Fruit fly (Drosophila melanogaster) whole organism, embryonic: ENCODE measurements around the gene xmas.
A peak's percentile ranks its signal among the peaks of the same experiment; 100 is the strongest.

Experiments
- Bdp1 ChIP-seq: fragments of 200-800 bp; sonication (Bioruptor generic); optimal IDR thresholded peaks from 3 replicates; lab custom pipeline; 2016; ENCODE audit warnings: missing biosample characterization, missing genetic modification characterization
- Bgb ChIP-seq: fragments of 200-800 bp; sonication (Bioruptor generic); IDR thresholded peaks from 2 replicates; pipeline ENCODE4 v1.3.6; 2022; ENCODE audit warnings: missing biosample characterization, missing genetic modification characterization; ENCODE audit not compliant: partially characterized antibody
- CG10147 ChIP-seq: fragments of 200-800 bp; sonication (Bioruptor generic); optimal IDR thresholded peaks from 2 replicates; lab custom pipeline; 2019; ENCODE audit warnings: missing biosample characterization, mild to moderate bottlenecking, missing genetic modification characterization, moderate library complexity
- CG10321 ChIP-seq: fragments of 200-800 bp; sonication (Bioruptor generic); IDR thresholded peaks from 2 replicates; pipeline ENCODE4 v1.3.6; 2022; ENCODE audit warnings: missing biosample characterization, missing genetic modification characterization
- CG14014 ChIP-seq: fragments of 200-800 bp; sonication (Bioruptor generic); IDR thresholded peaks from 2 replicates; pipeline ENCODE4 v1.3.6; 2022; ENCODE audit warnings: missing biosample characterization, missing genetic modification characterization
- CG1603 ChIP-seq: fragments of 200-800 bp; sonication (Bioruptor generic); optimal IDR thresholded peaks from 2 replicates; lab custom pipeline; 2019; ENCODE audit warnings: missing biosample characterization, mild to moderate bottlenecking, missing genetic modification characterization, moderate library complexity
- CG16813 ChIP-seq: fragments of 200-800 bp; sonication (Bioruptor generic); IDR thresholded peaks from 3 replicates; pipeline ENCODE4 v1.3.6; 2022; ENCODE audit warnings: missing biosample characterization, missing genetic modification characterization; ENCODE audit not compliant: partially characterized antibody
- CG16863 ChIP-seq: fragments of 200-800 bp; sonication (Bioruptor generic); optimal IDR thresholded peaks from 3 replicates; lab custom pipeline; 2016; ENCODE audit warnings: missing biosample characterization, missing genetic modification characterization
- CG17186 ChIP-seq: fragments of 200-800 bp; sonication (Bioruptor generic); optimal IDR thresholded peaks from 3 replicates; lab custom pipeline; 2017; ENCODE audit warnings: missing biosample characterization, missing genetic modification reagents, missing genetic modification characterization
- CG17612 ChIP-seq: fragments of 200-800 bp; sonication (Bioruptor generic); IDR thresholded peaks from 2 replicates; pipeline ENCODE4 v1.3.6; 2022; ENCODE audit warnings: missing biosample characterization, missing genetic modification characterization
- CG17802 ChIP-seq: fragments of 200-800 bp; sonication (Bioruptor generic); optimal IDR thresholded peaks from 2 replicates; lab custom pipeline; 2018; ENCODE audit warnings: missing biosample characterization, mild to moderate bottlenecking, missing genetic modification characterization, moderate library complexity
- CG18599 ChIP-seq: fragments of 200-800 bp; sonication (Bioruptor generic); optimal IDR thresholded peaks from 3 replicates; lab custom pipeline; 2017; ENCODE audit warnings: missing biosample characterization, missing genetic modification characterization, mild to moderate bottlenecking, moderate library complexity, missing genetic modification reagents
- CG18619 ChIP-seq: fragments of 200-800 bp; sonication (Bioruptor generic); optimal IDR thresholded peaks from 3 replicates; lab custom pipeline; 2017; ENCODE audit warnings: missing biosample characterization, mild to moderate bottlenecking, missing genetic modification characterization
- CG3281 ChIP-seq: fragments of 200-800 bp; sonication (Bioruptor generic); optimal IDR thresholded peaks from 3 replicates; lab custom pipeline; 2017; ENCODE audit warnings: missing biosample characterization, mild to moderate bottlenecking, missing genetic modification characterization
- CG33557 ChIP-seq: fragments of 200-800 bp; sonication (Bioruptor generic); optimal IDR thresholded peaks from 2 replicates; lab custom pipeline; 2019; ENCODE audit warnings: missing biosample characterization, mild to moderate bottlenecking, missing genetic modification characterization, moderate library complexity
- CG34224 ChIP-seq: fragments of 200-800 bp; sonication (Bioruptor generic); IDR thresholded peaks from 3 replicates; pipeline ENCODE4 v1.3.6; 2022; ENCODE audit warnings: missing biosample characterization, missing genetic modification characterization; ENCODE audit not compliant: partially characterized antibody
- CG4282 ChIP-seq: fragments of 200-800 bp; sonication (Bioruptor generic); optimal IDR thresholded peaks from 2 replicates; lab custom pipeline; 2016; ENCODE audit warnings: missing biosample characterization, missing genetic modification characterization
- CG5245 ChIP-seq: fragments of 200-800 bp; sonication (Bioruptor generic); optimal IDR thresholded peaks from 3 replicates; lab custom pipeline; 2016; ENCODE audit warnings: missing biosample characterization, missing genetic modification characterization
- CG7963 ChIP-seq: fragments of 200-800 bp; sonication (Bioruptor generic); IDR thresholded peaks from 3 replicates; pipeline ENCODE4 v1.3.6; 2022; ENCODE audit warnings: missing biosample characterization, missing genetic modification characterization; ENCODE audit not compliant: partially characterized antibody
- CkIIα-i1 ChIP-seq: fragments of 200-800 bp; sonication (Bioruptor generic); IDR thresholded peaks from 2 replicates; pipeline ENCODE4 v1.3.6; 2022; ENCODE audit warnings: missing biosample characterization, missing genetic modification characterization
- Dek ChIP-seq: fragments of 200-800 bp; sonication (Bioruptor generic); optimal IDR thresholded peaks from 3 replicates; lab custom pipeline; 2019; ENCODE audit warnings: missing biosample characterization, mild to moderate bottlenecking, missing genetic modification characterization, moderate library complexity
- E2f2 ChIP-seq: fragments of 200-800 bp; sonication (Bioruptor generic); IDR thresholded peaks from 2 replicates; pipeline ENCODE4 v1.3.6; 2022; ENCODE audit warnings: missing biosample characterization, missing genetic modification characterization
- Gug ChIP-seq: fragments of 200-800 bp; sonication (Bioruptor generic); IDR thresholded peaks from 4 replicates; pipeline ENCODE4 v1.3.6; 2022; ENCODE audit warnings: missing biosample characterization, missing genetic modification characterization
- H2.0 ChIP-seq: fragments of 200-800 bp; sonication (Bioruptor generic); IDR thresholded peaks from 2 replicates; pipeline ENCODE4 v1.3.6; 2022; ENCODE audit warnings: missing biosample characterization, missing genetic modification characterization
- Jarid2 ChIP-seq: fragments of 200-800 bp; sonication (Bioruptor generic); optimal IDR thresholded peaks from 3 replicates; lab custom pipeline; 2017; ENCODE audit warnings: mild to moderate bottlenecking, missing biosample characterization, missing genetic modification reagents, missing genetic modification characterization
- MBD-R2 ChIP-seq: fragments of 200-800 bp; sonication (Bioruptor generic); IDR thresholded peaks from 2 replicates; pipeline ENCODE4 v1.3.6; 2022; ENCODE audit warnings: missing biosample characterization, missing genetic modification characterization
- Sox100B ChIP-seq: fragments of 200-800 bp; sonication (Bioruptor generic); optimal IDR thresholded peaks from 3 replicates; lab custom pipeline; 2018; ENCODE audit warnings: missing biosample characterization, mild to moderate bottlenecking, missing genetic modification characterization
- bbx ChIP-seq: fragments of 200-800 bp; sonication (Bioruptor generic); IDR thresholded peaks from 2 replicates; pipeline ENCODE4 v1.3.6; 2022; ENCODE audit warnings: missing biosample characterization, missing genetic modification characterization; ENCODE audit not compliant: partially characterized antibody
- cad ChIP-seq: fragments of >200 bp; optimal IDR thresholded peaks from 2 replicates; lab custom pipeline; 2017; ENCODE audit warnings: missing biosample characterization, missing genetic modification characterization
- ci ChIP-seq: fragments of 200-800 bp; sonication (Bioruptor generic); IDR thresholded peaks from 3 replicates; pipeline ENCODE4 v1.3.6; 2022; ENCODE audit warnings: missing biosample characterization, missing genetic modification characterization
- dati ChIP-seq: fragments of 200-800 bp; sonication (Bioruptor generic); IDR thresholded peaks from 2 replicates; pipeline ENCODE4 v1.3.6; 2022; ENCODE audit warnings: missing biosample characterization, missing genetic modification characterization
- dmrt99B ChIP-seq: fragments of 200-800 bp; sonication (Bioruptor generic); optimal IDR thresholded peaks from 2 replicates; lab custom pipeline; 2018; ENCODE audit warnings: missing biosample characterization, mild to moderate bottlenecking, missing genetic modification characterization, moderate library complexity
- en ChIP-seq: fragments of 200-800 bp; sonication (Bioruptor generic); optimal IDR thresholded peaks from 2 replicates; lab custom pipeline; 2016; ENCODE audit warnings: missing biosample characterization, missing genetic modification characterization
- gcm ChIP-seq: fragments of 200-800 bp; sonication (Bioruptor generic); optimal IDR thresholded peaks from 2 replicates; lab custom pipeline; 2019; ENCODE audit warnings: missing biosample characterization, mild to moderate bottlenecking, missing genetic modification characterization, moderate library complexity
- grn ChIP-seq: fragments of 200-800 bp; sonication (Bioruptor generic); optimal IDR thresholded peaks from 3 replicates; lab custom pipeline; 2017; ENCODE audit warnings: missing biosample characterization, missing genetic modification characterization
- gro ChIP-seq: fragments of 200-800 bp; sonication (Bioruptor generic); optimal IDR thresholded peaks from 2 replicates; lab custom pipeline; 2016; ENCODE audit warnings: missing biosample characterization, missing genetic modification characterization
- hth ChIP-seq: fragments of >200 bp; optimal IDR thresholded peaks from 2 replicates; lab custom pipeline; 2017; ENCODE audit warnings: inconsistent platforms
- ken ChIP-seq: fragments of 200-800 bp; sonication (Bioruptor generic); IDR thresholded peaks from 3 replicates; pipeline ENCODE4 v1.3.6; 2022; ENCODE audit warnings: missing biosample characterization, missing genetic modification characterization
- nom ChIP-seq: fragments of 200-800 bp; sonication (Bioruptor generic); optimal IDR thresholded peaks from 2 replicates; lab custom pipeline; 2017; ENCODE audit warnings: missing biosample characterization, missing genetic modification characterization, mild to moderate bottlenecking, moderate library complexity, missing genetic modification reagents
- otp ChIP-seq: fragments of 200-800 bp; sonication (Bioruptor generic); IDR thresholded peaks from 3 replicates; pipeline ENCODE4, ENCODE4 v1.3.6; 2022; ENCODE audit warnings: missing biosample characterization, missing genetic modification characterization
- pan ChIP-seq, 4 experiments: fragments of >200 bp in 3 of 4; fragments of 200-800 bp in 1 of 4; sonication (Bioruptor generic) in 1 of 4; optimal IDR thresholded peaks in 3 of 4; IDR thresholded peaks in 1 of 4; 2 replicates each; pipeline versions ENCODE4 v1.3.6 to Lab custom; 2017 to 2022; ENCODE audit warnings: missing biosample characterization in 2 of 4, missing genetic modification characterization in 2 of 4, mixed read lengths in 1 of 4
- pho ChIP-seq: fragments of 200-800 bp; sonication (Bioruptor generic); optimal IDR thresholded peaks from 2 replicates; lab custom pipeline; 2016; ENCODE audit warnings: missing biosample characterization, missing genetic modification characterization
- slbo ChIP-seq: fragments of 200-800 bp; sonication (Bioruptor generic); IDR thresholded peaks from 2 replicates; pipeline ENCODE4 v1.3.6; 2022; ENCODE audit warnings: missing biosample characterization, missing genetic modification characterization
- sna ChIP-seq: fragments of 200-800 bp; sonication (Bioruptor generic); IDR thresholded peaks from 2 replicates; pipeline ENCODE4 v1.3.6; 2022; ENCODE audit warnings: missing biosample characterization, missing genetic modification characterization; ENCODE audit not compliant: partially characterized antibody
- tgo ChIP-seq: fragments of 200-800 bp; sonication (Bioruptor generic); IDR thresholded peaks from 3 replicates; pipeline ENCODE4 v1.3.6; 2022; ENCODE audit warnings: missing biosample characterization, missing genetic modification characterization
- unc-4 ChIP-seq: fragments of 200-800 bp; sonication (Bioruptor generic); IDR thresholded peaks from 2 replicates; pipeline ENCODE4 v1.3.6; 2022; ENCODE audit warnings: missing biosample characterization, missing genetic modification characterization; ENCODE audit not compliant: partially characterized antibody
- vfl ChIP-seq: fragments of 200-800 bp; sonication (Bioruptor generic); optimal IDR thresholded peaks from 2 replicates; lab custom pipeline; 2016; ENCODE audit warnings: missing biosample characterization, missing genetic modification characterization
- zfh1 ChIP-seq: fragments of 200-800 bp; sonication (Bioruptor generic); IDR thresholded peaks from 3 replicates; pipeline ENCODE4 v1.3.6; 2022; ENCODE audit warnings: missing biosample characterization, missing genetic modification characterization

Gene xmas

DNA sequence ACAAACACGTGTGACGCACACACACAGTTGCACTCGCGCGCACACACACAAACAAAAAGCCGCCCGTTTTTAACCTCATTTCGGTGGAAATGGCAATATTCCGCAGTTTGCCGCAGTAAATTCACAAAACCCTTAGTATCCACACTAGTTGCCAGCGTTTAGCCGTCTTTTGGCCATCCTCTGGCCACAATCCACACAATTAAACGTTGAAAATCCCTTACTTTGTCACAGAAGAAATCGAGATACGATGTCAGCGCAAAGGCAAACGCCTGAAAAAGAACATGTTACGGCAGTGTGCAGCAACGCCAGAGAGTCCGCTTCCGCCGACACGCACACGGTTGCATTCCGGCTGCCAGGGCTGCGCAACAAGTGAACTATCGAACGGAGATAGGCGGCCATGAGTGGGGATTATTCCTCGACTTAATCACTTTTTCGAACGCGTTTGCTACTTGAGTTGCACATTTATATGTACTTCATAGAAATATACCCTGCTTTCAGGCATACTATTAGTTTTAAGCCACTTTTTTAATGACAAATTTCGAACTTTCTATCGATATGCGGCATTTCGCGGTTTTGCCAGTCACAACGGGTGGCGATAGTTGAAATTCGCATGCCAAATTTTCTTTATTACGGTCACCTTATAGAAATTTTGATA, 11.0 kb downstream of the xmas start, which contains the start of gene RpS5a (continued):
- TF ChIP-seq CG7963 (GFP tag; lab: Robert Waterston, UW) (peak; percentile 53; the same call in 1 of the 3 replicates), Gug (GFP tag; lab: Robert Waterston, UW) (peak; percentile 76; the same call in 3 of the 4 replicates), H2.0 (peak; percentile 64), Bgb (GFP tag; lab: Robert Waterston, UW) (peak; percentile 76), CG1603 (tag; lab: Kevin White, UChicago) (peak; percentile 83), pho (GFP tag; lab: Kevin White, UChicago) (peak; percentile 77), CG17612 (GFP tag; lab: Robert Waterston, UW) (no peak), Sox100B (GFP tag; lab: Kevin White, UChicago) (peak; percentile 86), CG18599 (GFP tag; lab: Kevin White, UChicago) (peak; percentile 85), MBD-R2 (GFP tag; lab: Robert Waterston, UW) (peak; percentile 60; the same call in 1 of the 2 replicates), ken (GFP tag; lab: Robert Waterston, UW) (peak; percentile 82), CG14014 (GFP tag; lab: Robert Waterston, UW) (peak; percentile 56), dmrt99B (tag; lab: Kevin White, UChicago) (peak; percentile 51), dati (peak; percentile 47; the same call in 1 of the 2 replicates), Bdp1 (peak; percentile 61), tgo (GFP tag; lab: Robert Waterston, UW) (peak; percentile 62), gro (GFP tag; lab: Kevin White, UChicago) (peak; percentile 58), grn (GFP tag; lab: Kevin White, UChicago) (peak; percentile 48), CG16813 (peak; percentile 90), en (GFP tag; lab: Kevin White, UChicago) (peak; percentile 57), hth (lab: Kevin White, UChicago) (no peak), CkIIα-i1 (GFP tag; lab: Robert Waterston, UW) (no peak), CG3281 (GFP tag; lab: Kevin White, UChicago) (peak; percentile 90), pan (optimal IDR thresholded peaks at IDR 0.05; lab: Kevin White, UChicago) (no peak), pan (GFP tag; optimal IDR thresholded peaks at IDR 0.05 in 1 of 2, IDR thresholded peaks at IDR 0.05 in 1 of 2) (peak in 1 of 2 experiments; percentile 78), ci (GFP tag; lab: Robert Waterston, UW) (peak; percentile 91), CG4282 (GFP tag; lab: Kevin White, UChicago) (peak; percentile 75), gcm (GFP tag; lab: Kevin White, UChicago) (peak; percentile 25), CG18619 (GFP tag; lab: Kevin White, UChicago) (peak; percentile 90), bbx (GFP tag; lab: Robert Waterston, UW) (peak; percentile 31; the same call in 1 of the 2 replicates), nom (GFP tag; lab: Kevin White, UChicago) (peak; percentile 79), CG10321 (GFP tag; lab: Robert Waterston, UW) (0 out of 2 replicates have a peak, but pooled peaks have one; percentile 40), CG16863 (GFP tag; lab: Kevin White, UChicago) (peak; percentile 79), zfh1 (GFP tag; lab: Robert Waterston, UW) (peak; percentile 79), unc-4 (GFP tag; lab: Robert Waterston, UW) (peak; percentile 64; the same call in 1 of the 2 replicates), otp (GFP tag; lab: Robert Waterston, UW) (peak; percentile 79), CG33557 (GFP tag; lab: Kevin White, UChicago) (peak; percentile 73), CG17802 (tag; lab: Kevin White, UChicago) (peak; percentile 64), Jarid2 (GFP tag; lab: Kevin White, UChicago) (no peak), sna (peak; percentile 63), Dek (tag; lab: Kevin White, UChicago) (peak; percentile 51), vfl (GFP tag; lab: Kevin White, UChicago) (peak; percentile 41), cad (GFP tag; lab: Kevin White, UChicago) (no peak), CG34224 (GFP tag; lab: Robert Waterston, UW) (peak; percentile 62), E2f2 (GFP tag; lab: Robert Waterston, UW) (peak; percentile 62), CG5245 (GFP tag; lab: Kevin White, UChicago) (peak; percentile 61), CG10147 (GFP tag; lab: Kevin White, UChicago) (peak; percentile 64), CG17186 (GFP tag; lab: Kevin White, UChicago) (peak; percentile 86), slbo (GFP tag; lab: Robert Waterston, UW) (peak; percentile 75)
